Fruit fly (Drosophila melanogaster) whole organism, wandering third instar larva: ENCODE measurements around the gene CG31157.

ENCODE experiments used
- br ChIP-seq: fragments of 200-800 bp; sonication (Bioruptor generic); optimal IDR thresholded peaks from 2 replicates; lab custom pipeline; 2016; ENCODE audit warnings: missing biosample characterization, missing genetic modification characterization
- ey ChIP-seq: fragments of 200-800 bp; sonication (Bioruptor generic); optimal IDR thresholded peaks from 2 replicates; lab custom pipeline; 2016; ENCODE audit warnings: missing biosample characterization, missing genetic modification characterization
- psq ChIP-seq: fragments of 200-800 bp; sonication (Bioruptor generic); optimal IDR thresholded peaks from 3 replicates; lab custom pipeline; 2017; ENCODE audit warnings: missing biosample characterization, mild to moderate bottlenecking, missing genetic modification characterization, moderate library complexity

dm6 chr3R:13056553-13056952 lies 9.0 kb downstream of the CG31157 start:
- TF ChIP-seq ey (GFP tag; lab: Kevin White, UChicago) (no peak), psq (GFP tag; lab: Kevin White, UChicago) (no peak), br (no peak)
